Comparison of ENCODE assay signal across 1 worm cellular context in the genomic region with DNA sequence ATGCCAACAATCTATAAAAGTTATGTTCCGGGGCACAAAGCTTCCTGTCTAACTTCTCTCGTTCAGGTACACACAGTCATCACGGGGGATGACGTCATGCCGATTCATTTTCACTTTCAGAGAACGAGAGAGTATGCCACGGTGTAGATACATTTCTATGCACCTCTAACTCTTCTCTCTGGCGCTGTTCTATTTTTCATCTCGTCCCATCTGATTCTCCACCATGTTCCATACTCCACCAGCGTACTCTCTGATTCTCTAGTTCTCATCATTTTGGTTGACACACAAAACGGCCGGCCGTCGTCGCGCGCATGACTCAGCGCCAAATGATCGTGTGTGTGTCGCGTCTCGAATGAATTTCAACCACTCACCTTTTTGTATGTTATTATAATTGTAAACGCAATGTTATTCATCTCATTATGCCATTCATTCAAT.
A peak's percentile ranks its signal among the peaks of the same experiment; 100 is the strongest.
TF ChIP-seq lines count a peak whose summit lies in the region.

No protein-coding gene starts in this region.

TF ChIP-seq in whole organism, L4 larva, 104 proteins besides CTCF, POLR2A, EP300 and RAD21 (continued from another document):
- no peak for TF ChIP-seq nhr-111 (GFP tag; optimal IDR thresholded peaks at IDR 0.05; lab: Kevin White, UChicago)
- peak; percentile 91 for TF ChIP-seq nhr-42 (GFP tag; IDR thresholded peaks at IDR 0.05; lab: Robert Waterston, UW)
- TF ChIP-seq php-3 (GFP tag; IDR thresholded peaks at IDR 0.05; lab: Robert Waterston, UW) = peak; percentile 97
- peak; percentile 4 for TF ChIP-seq ceh-28 (tag; optimal IDR thresholded peaks at IDR 0.05; lab: Kevin White, UChicago)
- TF ChIP-seq nhr-28 (tag; optimal IDR thresholded peaks at IDR 0.05; lab: Kevin White, UChicago) = peak; percentile 98
- no peak for TF ChIP-seq lin-15B (tag; optimal IDR thresholded peaks at IDR 0.05; lab: Kevin White, UChicago)
- peak; percentile 68 for TF ChIP-seq set-16 (GFP tag; IDR thresholded peaks at IDR 0.05; lab: Robert Waterston, UW)
- peak; percentile 95 for TF ChIP-seq aha-1 (tag; lab: Kevin White, UChicago)
- no peak for TF ChIP-seq fos-1 (tag; optimal IDR thresholded peaks at IDR 0.05; lab: Kevin White, UChicago)
- 0 out of 2 replicates have a peak, but pooled peaks have one; percentile 18 for TF ChIP-seq D1046.2 (GFP tag; IDR thresholded peaks at IDR 0.05; lab: Robert Waterston, UW)
- TF ChIP-seq lim-7 (GFP tag; IDR thresholded peaks at IDR 0.05; lab: Robert Waterston, UW) = 0 out of 2 replicates have a peak, but pooled peaks have one; percentile 25
- TF ChIP-seq hmg-1.1 (GFP tag; IDR thresholded peaks at IDR 0.05; lab: Robert Waterston, UW) = peak; percentile 95
- no peak for TF ChIP-seq R02D3.7 (tag; optimal IDR thresholded peaks at IDR 0.05; lab: Kevin White, UChicago)
- peak; percentile 86 for TF ChIP-seq nhr-77 (tag; optimal IDR thresholded peaks at IDR 0.05; lab: Kevin White, UChicago)
- TF ChIP-seq Y105C5A.15 (GFP tag; IDR thresholded peaks at IDR 0.05; lab: Robert Waterston, UW) = no peak
- peak; percentile 83 for TF ChIP-seq egl-43 (GFP tag; IDR thresholded peaks at IDR 0.05; lab: Robert Waterston, UW)
- TF ChIP-seq lin-1 (GFP tag; IDR thresholded peaks at IDR 0.05; lab: Robert Waterston, UW) = peak; percentile 97
- no peak for TF ChIP-seq Y48G9A.11 (GFP tag; IDR thresholded peaks at IDR 0.05; lab: Robert Waterston, UW)
- TF ChIP-seq zfp-2 (tag; optimal IDR thresholded peaks at IDR 0.05; lab: Kevin White, UChicago) = no peak
- no peak for TF ChIP-seq snpc-4 (tag; optimal IDR thresholded peaks at IDR 0.05; lab: Kevin White, UChicago)
- peak; percentile 81 for TF ChIP-seq lin-13 (GFP tag; optimal IDR thresholded peaks at IDR 0.05; lab: Kevin White, UChicago)
- peak; percentile 67 to 96 for TF ChIP-seq mdl-1 (tag; optimal IDR thresholded peaks at IDR 0.05; lab: Kevin White, UChicago)
- TF ChIP-seq unc-130 (GFP tag; optimal IDR thresholded peaks at IDR 0.05; lab: Kevin White, UChicago) = no peak
- no peak for TF ChIP-seq vab-7 (GFP tag; IDR thresholded peaks at IDR 0.05; lab: Robert Waterston, UW)
- TF ChIP-seq nhr-76 (tag; optimal IDR thresholded peaks at IDR 0.05; lab: Kevin White, UChicago) = peak; percentile 33
- no peak for TF ChIP-seq ztf-11 (tag; optimal IDR thresholded peaks at IDR 0.05; lab: Kevin White, UChicago)
- TF ChIP-seq zfp-3 (GFP tag; conservative IDR thresholded peaks at IDR 0.05; lab: Robert Waterston, UW) = peak; percentile 84
- TF ChIP-seq T26A8.4 (GFP tag; IDR thresholded peaks at IDR 0.05; lab: Robert Waterston, UW) = peak; percentile 93
- no peak for TF ChIP-seq sdz-12 (GFP tag; optimal IDR thresholded peaks at IDR 0.05; lab: Kevin White, UChicago)
- TF ChIP-seq Y5F2A.4 (GFP tag; optimal IDR thresholded peaks at IDR 0.05; lab: Kevin White, UChicago) = no peak
- no peak for TF ChIP-seq lir-3 (tag; optimal IDR thresholded peaks at IDR 0.05; lab: Kevin White, UChicago)
- TF ChIP-seq nhr-41 (GFP tag; IDR thresholded peaks at IDR 0.05; lab: Robert Waterston, UW) = peak; percentile 79; the same call in 1 of the 2 replicates
- no peak for TF ChIP-seq F49E8.2 (tag; optimal IDR thresholded peaks at IDR 0.05; lab: Kevin White, UChicago; ENCODE audit: borderline replicate concordance)
